Worm (Caenorhabditis elegans) whole organism, L4 larva: ENCODE data around the gene clec-171.

ENCODE experiments used
- D1046.2 ChIP-seq: fragments of 200-800 bp; sonication (Bioruptor generic); IDR thresholded peaks from 2 replicates; pipeline ENCODE4 v1.3.6; 2022; ENCODE audit warnings: missing genetic modification characterization, missing compliant biosample characterization
- F44E2.7 ChIP-seq: fragments of 200-800 bp; sonication (Bioruptor generic); IDR thresholded peaks from 2 replicates; pipeline ENCODE4 v2.1.2; 2022; ENCODE audit warnings: missing genetic modification characterization, missing compliant biosample characterization
- F49E8.2 ChIP-seq: sonication (generic microtip); optimal IDR thresholded peaks from 2 replicates; lab custom pipeline; 2016; ENCODE audit warnings: missing compliant biosample characterization, mild to moderate bottlenecking, missing genetic modification characterization, borderline replicate concordance
- aha-1 ChIP-seq: fragments of 150-350 bp; peaks from one replicate; lab custom pipeline; 2014; ENCODE audit warnings: missing biosample characterization, missing genetic modification characterization
- aly-2 ChIP-seq: sonication (generic microtip); optimal IDR thresholded peaks from 2 replicates; lab custom pipeline; 2018; ENCODE audit warnings: missing biosample characterization, missing genetic modification characterization
- ama-1 ChIP-seq: fragments of 150-350 bp; optimal IDR thresholded peaks from 2 replicates; lab custom pipeline; 2014; ENCODE audit warnings: inconsistent platforms, mixed read lengths
- attf-4 ChIP-seq: sonication (generic microtip); optimal IDR thresholded peaks from 3 replicates; lab custom pipeline; 2017; ENCODE audit warnings: missing biosample characterization, missing genetic modification characterization
- ceh-28 ChIP-seq: fragments of 150-350 bp; optimal IDR thresholded peaks from 2 replicates; lab custom pipeline; 2014; ENCODE audit warnings: missing biosample characterization, missing genetic modification reagents, missing genetic modification characterization
- ces-1 ChIP-seq: fragments of 150-350 bp; sonication (generic microtip); optimal IDR thresholded peaks from 4 replicates; lab custom pipeline; 2014; ENCODE audit warnings: missing biosample characterization, missing genetic modification reagents, missing genetic modification characterization
- ctbp-1 ChIP-seq: fragments of 200-800 bp; sonication (Bioruptor generic); IDR thresholded peaks from 2 replicates; pipeline ENCODE4 v1.3.6; 2022; ENCODE audit warnings: missing genetic modification reagents, missing genetic modification characterization, missing compliant biosample characterization
- daf-16 ChIP-seq, 3 experiments: sonication (generic microtip); optimal IDR thresholded peaks; 2 replicates each; lab custom pipeline; 2016 to 2017; ENCODE audit warnings: missing genetic modification characterization in 3 of 3, missing genetic modification reagents in 3 of 3, mild to moderate bottlenecking in 2 of 3, missing compliant biosample characterization in 2 of 3, missing biosample characterization in 1 of 3, moderate library complexity in 1 of 3
- dmd-9 ChIP-seq: fragments of 200-800 bp; sonication (Bioruptor generic); IDR thresholded peaks from 2 replicates; pipeline ENCODE4 v1.3.6; 2022; ENCODE audit warnings: missing genetic modification reagents, missing genetic modification characterization, missing compliant biosample characterization
- dve-1 ChIP-seq: sonication (generic microtip); optimal IDR thresholded peaks from 2 replicates; lab custom pipeline; 2017; ENCODE audit warnings: antibody characterized with exemption, mild to moderate bottlenecking, missing genetic modification characterization, missing compliant biosample characterization; ENCODE audit not compliant: insufficient read depth
- gei-8 ChIP-seq: fragments of 200-800 bp; sonication (Bioruptor generic); optimal IDR thresholded peaks from 2 replicates; lab custom pipeline; 2018; ENCODE audit warnings: mild to moderate bottlenecking, missing genetic modification characterization, missing compliant biosample characterization
- hif-1 ChIP-seq, 2 experiments: sonication (generic microtip); optimal IDR thresholded peaks; 2 replicates each; lab custom pipeline; 2016 to 2017; ENCODE audit warnings: missing compliant biosample characterization in 2 of 2, missing genetic modification characterization in 2 of 2, missing genetic modification reagents in 2 of 2, missing genotype in 2 of 2, mild to moderate bottlenecking in 1 of 2
- hlh-11 ChIP-seq: fragments of 200-800 bp; sonication (Bioruptor generic); optimal IDR thresholded peaks from 2 replicates; lab custom pipeline; 2018; ENCODE audit warnings: mild to moderate bottlenecking, missing genetic modification characterization, missing compliant biosample characterization
- jun-1 ChIP-seq: fragments of 150-350 bp; optimal IDR thresholded peaks from 2 replicates; lab custom pipeline; 2014; ENCODE audit warnings: missing biosample characterization, missing genetic modification reagents, missing genetic modification characterization
- lin-1 ChIP-seq: fragments of 200-800 bp; sonication (Bioruptor generic); IDR thresholded peaks from 2 replicates; pipeline ENCODE4 v1.3.6; 2022; ENCODE audit warnings: missing genetic modification reagents, missing genetic modification characterization, missing compliant biosample characterization
- lin-13 ChIP-seq: fragments of 150-350 bp; optimal IDR thresholded peaks from 2 replicates; lab custom pipeline; 2014; ENCODE audit warnings: missing biosample characterization, missing genetic modification reagents, missing genetic modification characterization
- lin-38 ChIP-seq: fragments of 200-800 bp; sonication (Bioruptor generic); IDR thresholded peaks from 2 replicates; pipeline ENCODE4 v1.3.6; 2022; ENCODE audit warnings: missing genetic modification reagents, missing genetic modification characterization, missing compliant biosample characterization
- lir-3 ChIP-seq: sonication (generic microtip); optimal IDR thresholded peaks from 2 replicates; lab custom pipeline; 2016; ENCODE audit warnings: mild to moderate bottlenecking, missing genetic modification characterization, missing compliant biosample characterization
- nhr-6 ChIP-seq: fragments of 150-350 bp; optimal IDR thresholded peaks from 2 replicates; lab custom pipeline; 2014; ENCODE audit warnings: missing biosample characterization, missing genetic modification characterization
- pqm-1 ChIP-seq: sonication (generic microtip); optimal IDR thresholded peaks from 2 replicates; lab custom pipeline; 2017; ENCODE audit warnings: missing biosample characterization, missing genetic modification characterization
- sdz-12 ChIP-seq: fragments of 200-800 bp; sonication (Bioruptor generic); optimal IDR thresholded peaks from 2 replicates; lab custom pipeline; 2018; ENCODE audit warnings: mild to moderate bottlenecking, missing genetic modification characterization, missing compliant biosample characterization
- set-16 ChIP-seq: fragments of 200-800 bp; sonication (Bioruptor generic); IDR thresholded peaks from 2 replicates; pipeline ENCODE4 v1.3.6; 2022; ENCODE audit warnings: missing genetic modification reagents, missing genetic modification characterization, missing compliant biosample characterization
- skn-1 ChIP-seq: fragments of 150-350 bp; optimal IDR thresholded peaks from 2 replicates; lab custom pipeline; 2014; ENCODE audit warnings: missing biosample characterization, missing genetic modification characterization
- snpc-1.2 ChIP-seq: fragments of 200-800 bp; sonication (Bioruptor generic); IDR thresholded peaks from 2 replicates; pipeline ENCODE4 v1.3.6; 2022; ENCODE audit warnings: missing genetic modification reagents, missing genetic modification characterization, missing compliant biosample characterization
- snpc-4 ChIP-seq: fragments of 150-350 bp; optimal IDR thresholded peaks from 2 replicates; lab custom pipeline; 2014; ENCODE audit warnings: missing biosample characterization, missing genetic modification characterization
- tra-1 ChIP-seq: fragments of 200-800 bp; sonication (Bioruptor generic); IDR thresholded peaks from 2 replicates; pipeline ENCODE4 v1.3.6; 2022; ENCODE audit warnings: missing genetic modification reagents, missing genetic modification characterization, missing compliant biosample characterization
- unc-130 ChIP-seq: sonication (generic microtip); optimal IDR thresholded peaks from 2 replicates; lab custom pipeline; 2016; ENCODE audit warnings: missing genetic modification reagents, missing genetic modification characterization, missing compliant biosample characterization
- zfp-3 ChIP-seq: fragments of 200-800 bp; sonication (Bioruptor generic); conservative IDR thresholded peaks from 2 replicates; pipeline ENCODE4 v1.3.6; 2022; ENCODE audit warnings: missing genetic modification reagents, missing genetic modification characterization, missing compliant biosample characterization
- ztf-11 ChIP-seq: fragments of 150-350 bp; optimal IDR thresholded peaks from 2 replicates; lab custom pipeline; 2014; ENCODE audit warnings: missing biosample characterization, missing genetic modification characterization

clec-171 gene

DNA sequence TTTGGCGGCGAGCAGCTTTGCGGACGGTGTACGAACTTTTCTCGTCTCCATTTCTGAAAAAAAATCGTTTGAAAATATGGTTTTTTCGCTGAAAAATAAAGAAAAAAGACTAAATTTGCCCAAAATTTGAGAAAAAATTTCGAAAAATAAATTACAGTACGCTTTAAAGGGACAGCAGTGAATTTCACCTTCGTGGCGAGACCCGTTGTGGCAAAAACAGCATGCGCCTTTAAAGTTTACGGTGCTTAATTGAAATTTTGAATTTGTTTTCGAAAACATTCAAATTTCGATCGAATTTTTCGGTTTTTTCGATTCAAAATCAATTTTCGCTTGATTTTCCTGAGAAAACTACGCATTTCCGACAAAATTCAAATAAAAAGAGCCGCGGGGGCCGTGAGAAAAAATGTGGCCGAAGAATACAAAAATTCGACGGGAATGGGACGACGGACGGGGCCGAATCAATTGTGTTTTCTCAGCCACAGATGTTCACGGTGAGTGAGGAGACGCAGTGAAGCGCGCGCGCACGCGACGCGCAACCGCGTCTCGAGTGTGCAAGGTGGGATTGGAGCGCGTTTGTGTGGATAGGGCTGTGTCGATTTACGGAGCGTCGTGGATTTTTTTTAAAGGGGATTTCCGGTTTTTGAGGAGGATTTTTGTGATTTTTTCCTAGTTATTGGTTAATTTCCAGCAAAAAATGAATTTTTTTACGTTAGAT is 7.2 kb downstream of the clec-171 start, which contains the start of gene Y77E11A.7 (continued):
- TF ChIP-seq dve-1 (tag; lab: Kevin White, UChicago) (peak; percentile 82), ama-1 (lab: Kevin White, UChicago) (peak; percentile 67), ctbp-1 (GFP tag; lab: Robert Waterston, UW) (no peak), gei-8 (GFP tag; lab: Kevin White, UChicago) (no peak), hif-1 (tag; optimal IDR thresholded peaks at IDR 0.05; lab: Kevin White, UChicago) (peak in 1 of 2 experiments; percentile 92), ces-1 (GFP tag; lab: Kevin White, UChicago) (no peak), tra-1 (GFP tag; lab: Robert Waterston, UW) (no peak), hlh-11 (tag; lab: Kevin White, UChicago) (peak; percentile 94), D1046.2 (GFP tag; lab: Robert Waterston, UW) (no peak), set-16 (GFP tag; lab: Robert Waterston, UW) (peak; percentile 77)

DNA sequence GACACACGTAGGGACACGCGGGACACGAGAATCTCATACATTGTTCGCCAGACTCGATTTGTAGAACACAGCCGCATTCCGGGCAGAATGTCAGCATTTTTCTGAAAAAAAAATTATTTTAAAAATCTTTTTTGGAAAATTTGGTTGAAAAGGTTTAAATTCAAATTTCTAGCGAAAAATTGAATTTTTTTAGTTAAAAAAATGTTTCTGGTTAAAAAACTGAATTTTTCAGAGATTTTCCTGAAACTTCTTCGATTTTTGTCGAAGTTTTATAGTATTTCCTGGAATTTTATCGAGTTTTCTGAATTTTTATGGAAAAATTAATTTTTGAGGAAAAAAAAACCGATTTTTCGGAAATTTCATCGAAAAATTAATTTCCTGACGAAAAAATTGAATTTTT is 17.2 kb downstream of the clec-171 start, which contains the start of gene rpc-11:
Gene rpc-11, minus strand, starts transcription at position 101 of the 400 bp plus-strand sequence.
- TF ChIP-seq aha-1 = no peak
- TF ChIP-seq hif-1 (tag; optimal IDR thresholded peaks at IDR 0.05; lab: Kevin White, UChicago) = no peak
- TF ChIP-seq ama-1 (lab: Kevin White, UChicago) = no peak
- TF ChIP-seq jun-1 (tag; lab: Kevin White, UChicago) = no peak
- TF ChIP-seq ctbp-1 (GFP tag; lab: Robert Waterston, UW) = no peak
- TF ChIP-seq skn-1 (tag; lab: Kevin White, UChicago) = no peak
- no peak for TF ChIP-seq attf-4 (tag; lab: Kevin White, UChicago)
- no peak for TF ChIP-seq unc-130 (GFP tag; lab: Kevin White, UChicago)
- TF ChIP-seq snpc-1.2 = no peak
- TF ChIP-seq daf-16 (GFP tag; optimal IDR thresholded peaks at IDR 0.05; lab: Kevin White, UChicago) = no peak
- TF ChIP-seq daf-16 (tag; optimal IDR thresholded peaks at IDR 0.05; lab: Kevin White, UChicago) = no peak
- TF ChIP-seq lir-3 (tag; lab: Kevin White, UChicago) = no peak

DNA sequence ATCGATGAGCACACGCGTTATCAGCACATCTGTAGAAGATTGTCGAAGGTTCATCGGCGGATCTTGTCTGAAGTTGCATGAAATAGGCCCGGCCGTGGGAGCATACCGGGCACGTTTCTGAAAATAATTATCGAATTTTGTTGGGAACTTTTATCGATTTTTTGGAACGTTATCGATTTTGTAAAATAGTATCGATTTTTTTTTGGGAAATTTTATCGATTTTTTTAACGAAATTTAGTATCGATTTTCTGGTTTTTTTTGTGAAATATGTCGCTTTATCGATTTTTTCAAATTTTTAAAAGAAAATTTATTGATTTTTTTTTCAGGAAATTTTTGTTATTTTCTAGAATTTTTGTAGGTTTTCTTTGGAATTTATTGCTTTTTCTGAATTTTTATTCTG is 18.5 kb downstream of the clec-171 start:
- TF ChIP-seq sdz-12 = no peak
- peak; percentile 93 for TF ChIP-seq ceh-28
- no peak for TF ChIP-seq aly-2 (tag; lab: Kevin White, UChicago)
- TF ChIP-seq F44E2.7 (GFP tag; lab: Robert Waterston, UW) = 0 out of 2 replicates have a peak, but pooled peaks have one; percentile 42
- TF ChIP-seq aha-1 = peak; percentile 61

DNA sequence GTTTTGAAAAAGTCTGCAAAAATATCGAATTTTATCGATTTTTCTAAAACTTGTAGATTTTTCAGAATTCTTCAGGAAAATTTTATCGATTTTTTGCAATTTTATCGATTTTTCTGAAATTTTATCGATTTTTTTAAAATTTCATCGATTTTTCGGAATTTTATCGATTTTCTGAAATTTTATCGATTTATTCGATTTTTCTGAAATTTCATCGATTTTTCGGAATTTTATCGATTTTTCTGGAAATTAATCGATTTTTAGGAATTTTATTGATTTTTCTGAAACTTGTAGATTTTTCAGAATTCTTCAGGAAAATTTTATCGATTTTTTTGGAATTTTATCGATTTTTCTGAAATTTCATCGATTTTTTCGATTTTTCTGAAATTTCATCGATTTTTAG is 19.0 kb downstream of the clec-171 start:
- 0 out of 2 replicates have a peak, but pooled peaks have one; percentile 41 for TF ChIP-seq F44E2.7 (GFP tag; lab: Robert Waterston, UW)
- no peak for TF ChIP-seq sdz-12
- TF ChIP-seq snpc-4 (tag; lab: Kevin White, UChicago) = no peak
- no peak for TF ChIP-seq nhr-6 (tag; lab: Kevin White, UChicago)
- TF ChIP-seq pqm-1 (tag; lab: Kevin White, UChicago) = no peak
- peak; percentile 82 for TF ChIP-seq ceh-28
- TF ChIP-seq, all 104 proteins: peak for 2

DNA sequence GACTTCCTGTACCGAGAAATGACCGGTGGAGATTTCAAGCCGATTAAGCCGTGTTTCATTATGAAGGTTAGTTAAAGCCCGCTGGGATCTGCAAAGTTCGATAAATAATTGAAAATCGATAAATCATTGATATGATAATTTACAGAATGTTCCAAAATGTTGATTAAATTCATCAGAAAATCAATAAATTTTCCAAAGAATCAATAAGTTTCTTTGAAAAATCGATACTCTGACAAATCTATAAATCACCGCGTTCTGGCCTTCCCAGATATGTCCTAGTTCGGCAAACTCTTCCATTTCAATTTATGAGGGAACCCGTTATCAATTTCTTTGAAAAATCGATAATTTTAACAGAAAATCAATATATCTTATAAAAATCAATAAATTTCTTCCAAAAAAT is 19.7 kb downstream of the clec-171 start:
- TF ChIP-seq ceh-28 (peak; percentile 68), lir-3 (tag; lab: Kevin White, UChicago) (no peak)

DNA sequence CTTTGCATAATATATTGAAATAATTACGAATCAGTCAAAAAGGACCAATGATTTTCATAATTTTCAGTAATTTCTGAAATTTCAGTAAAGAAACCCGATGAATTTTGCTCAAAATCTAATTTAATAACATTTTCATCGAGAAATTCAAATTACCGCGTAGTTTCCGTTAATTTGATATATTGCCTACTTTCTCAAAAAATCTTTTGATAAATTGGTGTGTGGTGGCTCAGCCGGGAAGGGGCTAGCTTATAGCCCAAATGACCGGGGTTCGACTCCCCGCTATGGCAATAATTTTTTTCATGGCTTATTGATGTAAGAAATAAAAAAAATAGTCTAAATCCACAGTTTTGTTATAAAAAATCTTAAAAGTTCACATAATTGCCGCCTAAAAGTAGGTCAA is 20.1 kb downstream of the clec-171 start:
- no peak for TF ChIP-seq ztf-11
- no peak for TF ChIP-seq zfp-3 (GFP tag; lab: Robert Waterston, UW)
- no peak for TF ChIP-seq F49E8.2 (tag; lab: Kevin White, UChicago)
- TF ChIP-seq dmd-9 (GFP tag; lab: Robert Waterston, UW) = no peak
- peak; percentile 11; the same call in 1 of the 2 replicates for TF ChIP-seq lin-38 (GFP tag; lab: Robert Waterston, UW)
- peak; percentile 94 for TF ChIP-seq aha-1
- TF ChIP-seq lin-13 (GFP tag; lab: Kevin White, UChicago) = no peak
- no peak for TF ChIP-seq lin-1 (GFP tag; lab: Robert Waterston, UW)
